Worm (Caenorhabditis elegans) whole organism, L4/young adult: ENCODE results near the gene srw-127.

Source experiments
- W03F9.2 ChIP-seq: fragments of 150-350 bp; optimal IDR thresholded peaks from 2 replicates; lab custom pipeline; 2014; ENCODE audit warnings: missing biosample characterization, missing genetic modification characterization
- dao-5 ChIP-seq: sonication (generic microtip); optimal IDR thresholded peaks from 2 replicates; lab custom pipeline; 2016; ENCODE audit warnings: missing genotype, missing genetic modification characterization, moderate library complexity, missing compliant biosample characterization
- him-1 ChIP-seq: sonication (generic microtip); optimal IDR thresholded peaks from 2 replicates; lab custom pipeline; 2016; ENCODE audit warnings: missing genotype, missing genetic modification reagents, missing genetic modification characterization, missing compliant biosample characterization

The srw-127 gene

DNA sequence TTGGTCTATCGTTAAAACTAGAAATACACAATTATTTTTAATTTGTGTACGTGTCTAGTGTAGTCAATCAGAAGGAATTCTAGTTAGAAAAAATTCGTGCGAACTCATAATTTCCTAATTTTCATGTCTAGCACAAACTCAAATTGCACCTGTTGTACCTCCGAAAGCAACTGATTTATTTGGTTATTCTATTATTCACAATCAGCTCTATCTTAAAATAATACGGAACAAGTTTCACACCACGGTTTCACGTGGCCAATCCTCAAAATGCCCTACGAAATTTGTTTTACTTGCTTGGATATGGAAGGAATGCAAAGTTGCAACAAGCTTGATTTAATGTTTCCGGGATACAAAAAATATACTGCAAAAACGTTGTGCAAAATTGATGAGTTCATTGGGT is at the start of gene srw-127:
srw-127 (plus strand) TSS at position 301 of the 400 bp plus-strand sequence.
- TF ChIP-seq him-1 (tag; lab: Kevin White, UChicago) = no peak
- TF ChIP-seq dao-5 (tag; lab: Kevin White, UChicago) = no peak
- TF ChIP-seq W03F9.2 = no peak

DNA sequence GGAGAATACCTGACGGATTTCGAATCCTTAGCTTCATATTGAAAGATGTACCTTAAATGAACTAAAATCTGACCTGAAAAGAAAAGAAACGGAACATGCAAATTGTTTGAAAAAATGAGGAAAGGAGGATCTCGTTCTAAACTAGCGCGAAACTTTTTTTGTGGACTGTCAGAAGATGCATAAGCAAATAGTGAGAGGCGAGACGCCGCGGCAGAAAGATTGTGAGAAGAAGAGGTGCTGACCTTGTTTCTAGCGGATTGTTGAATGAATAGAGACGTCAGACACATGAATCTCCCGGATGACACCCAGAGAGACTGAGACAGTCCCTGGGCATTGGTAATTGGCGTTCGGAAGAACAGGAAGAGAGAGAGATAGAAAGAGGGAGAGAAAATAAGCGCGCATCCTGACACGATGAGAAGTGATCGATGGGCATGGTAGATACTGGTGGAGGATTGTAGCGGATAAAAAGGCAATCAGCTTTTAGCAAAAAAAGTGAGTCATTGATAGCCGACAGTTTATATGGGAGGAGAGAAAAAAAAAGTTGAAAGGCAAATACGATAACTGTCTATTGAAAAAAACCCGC is 42.7 kb upstream of the srw-127 start, which contains the start of gene ptr-15:
ptr-15 (minus strand) TSS at position 51 of the 583 bp plus-strand sequence.
- TF ChIP-seq him-1 (tag; lab: Kevin White, UChicago) = no peak
- TF ChIP-seq dao-5 (tag; lab: Kevin White, UChicago) = no peak
- TF ChIP-seq W03F9.2 = no peak

ce11 chrV:6971567-6971966 is 41.1 kb upstream of the srw-127 start, which contains the start of gene srx-59:
Gene srx-59, plus strand, starts transcription at chrV:6971867.
- TF ChIP-seq dao-5 (tag; lab: Kevin White, UChicago) = no peak
- no peak for TF ChIP-seq W03F9.2
- TF ChIP-seq him-1 (tag; lab: Kevin White, UChicago) = no peak

DNA sequence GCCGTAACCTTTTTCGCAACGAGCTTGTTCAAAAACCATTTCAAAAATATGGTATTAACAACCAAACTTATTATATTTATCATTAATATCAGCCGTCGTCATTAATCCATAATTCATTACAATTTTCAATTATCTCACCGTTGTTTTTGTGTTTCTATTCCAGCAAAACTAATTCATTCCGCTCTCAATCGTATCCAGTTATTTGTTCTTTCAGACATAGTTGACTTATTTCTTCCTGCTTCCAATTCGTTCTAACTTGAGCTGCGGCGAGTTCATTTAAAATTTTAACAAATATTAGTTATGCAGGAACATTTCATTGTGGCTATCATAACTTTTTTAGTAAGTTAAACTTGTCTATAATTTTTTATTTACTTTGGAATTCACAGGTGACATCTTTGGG is 36.7 kb upstream of the srw-127 start, which contains the start of gene srx-16:
srx-16 (plus strand) TSS at position 301 of the 400 bp plus-strand sequence.
- TF ChIP-seq dao-5 (tag; lab: Kevin White, UChicago) (no peak), W03F9.2 (no peak)

- no peak for TF ChIP-seq him-1 (tag; lab: Kevin White, UChicago)
- no peak for TF ChIP-seq dao-5 (tag; lab: Kevin White, UChicago)
- no peak for TF ChIP-seq W03F9.2
These were observed 33.7 kb upstream of the srw-127 start, which contains the start of gene sre-12 for ce11 chrV:6979019-6979418. Gene sre-12, minus strand, starts transcription at chrV:6979119.

ce11 chrV:6982813-6983212 is 29.9 kb upstream of the srw-127 start, which contains the start of gene nhr-161:
Gene nhr-161, minus strand, starts transcription at chrV:6982913.
- TF ChIP-seq him-1 (tag; lab: Kevin White, UChicago) (no peak), W03F9.2 (no peak), dao-5 (tag; lab: Kevin White, UChicago) (no peak)

DNA sequence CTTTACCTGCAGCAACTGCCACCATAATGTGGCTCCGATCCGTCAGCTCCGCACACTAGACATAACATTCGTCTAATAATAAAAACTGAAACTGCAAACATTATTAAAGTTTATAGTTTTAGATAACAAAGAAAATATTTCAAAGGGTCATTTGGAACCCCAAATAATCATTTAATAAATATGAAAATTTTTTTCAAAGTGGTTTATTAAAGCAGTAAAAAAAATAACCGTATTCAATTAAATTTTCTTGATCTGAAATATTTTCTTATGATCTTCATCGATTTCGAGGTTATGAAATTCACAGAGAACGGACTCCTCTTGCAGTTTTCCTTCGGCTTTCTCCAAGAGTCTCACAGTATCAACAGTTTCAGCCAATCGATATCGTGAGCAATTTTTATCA is 26.8 kb upstream of the srw-127 start, which contains the start of gene nhr-163:
nhr-163 (minus strand) TSS at position 101 of the 400 bp plus-strand sequence.
- TF ChIP-seq W03F9.2 (no peak), him-1 (tag; lab: Kevin White, UChicago) (no peak), dao-5 (tag; lab: Kevin White, UChicago) (no peak)

DNA sequence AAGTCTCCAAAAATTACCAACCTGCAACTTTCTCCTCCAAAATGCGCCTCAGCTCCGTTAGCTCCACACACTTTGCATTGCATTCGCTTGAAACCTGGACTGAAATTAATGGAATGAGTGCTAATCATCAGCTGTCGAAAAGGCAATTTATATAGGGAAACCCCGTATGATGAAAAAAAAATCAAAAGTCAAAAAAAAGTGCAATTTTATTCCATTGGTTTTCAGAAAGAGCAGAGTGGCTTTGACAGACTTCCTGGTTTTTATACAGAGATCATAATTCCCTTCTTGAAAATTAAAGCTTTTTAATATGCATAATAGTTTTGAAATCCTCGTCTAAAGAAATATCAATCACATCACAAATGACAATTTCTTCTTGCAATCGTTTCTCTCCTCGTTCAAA is 25.0 kb upstream of the srw-127 start, which contains the start of gene nhr-139:
nhr-139 (minus strand) TSS at position 101 of the 400 bp plus-strand sequence.
- TF ChIP-seq him-1 (tag; lab: Kevin White, UChicago) (no peak), dao-5 (tag; lab: Kevin White, UChicago) (no peak), W03F9.2 (no peak)

ce11 chrV:6989626-6990138 is 23.0 kb upstream of the srw-127 start, which contains the start of gene nhr-140:
Gene nhr-140, minus strand, starts transcription at chrV:6989676.
- TF ChIP-seq dao-5 (tag; lab: Kevin White, UChicago) (no peak), W03F9.2 (no peak), him-1 (tag; lab: Kevin White, UChicago) (no peak)

DNA sequence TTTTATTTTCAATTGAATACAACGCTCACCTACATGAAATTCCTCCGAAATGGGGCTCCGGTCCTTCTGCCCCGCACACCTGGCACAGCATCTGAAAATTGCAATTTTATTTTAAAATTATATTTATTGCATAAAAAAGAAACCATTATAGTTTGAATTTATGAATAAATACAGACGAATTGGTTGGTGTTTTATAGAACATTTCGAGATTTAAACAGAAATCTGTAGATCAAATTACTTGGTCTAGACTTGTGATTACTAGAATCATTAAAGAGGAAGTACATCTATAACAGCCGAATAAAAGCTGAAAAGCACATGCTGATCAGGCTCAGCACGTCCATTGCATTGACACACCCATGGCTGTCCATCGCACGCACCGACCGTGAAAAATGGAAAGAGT is 20.9 kb upstream of the srw-127 start, which contains the start of gene nhr-162:
nhr-162 (minus strand) TSS at position 101 of the 400 bp plus-strand sequence.
- TF ChIP-seq dao-5 (tag; lab: Kevin White, UChicago) (no peak), W03F9.2 (no peak), him-1 (tag; lab: Kevin White, UChicago) (no peak)

- no peak for TF ChIP-seq dao-5 (tag; lab: Kevin White, UChicago)
- no peak for TF ChIP-seq W03F9.2
- TF ChIP-seq him-1 (tag; lab: Kevin White, UChicago) = no peak
These were observed 18.7 kb upstream of the srw-127 start for ce11 chrV:6993999-6994398.

DNA sequence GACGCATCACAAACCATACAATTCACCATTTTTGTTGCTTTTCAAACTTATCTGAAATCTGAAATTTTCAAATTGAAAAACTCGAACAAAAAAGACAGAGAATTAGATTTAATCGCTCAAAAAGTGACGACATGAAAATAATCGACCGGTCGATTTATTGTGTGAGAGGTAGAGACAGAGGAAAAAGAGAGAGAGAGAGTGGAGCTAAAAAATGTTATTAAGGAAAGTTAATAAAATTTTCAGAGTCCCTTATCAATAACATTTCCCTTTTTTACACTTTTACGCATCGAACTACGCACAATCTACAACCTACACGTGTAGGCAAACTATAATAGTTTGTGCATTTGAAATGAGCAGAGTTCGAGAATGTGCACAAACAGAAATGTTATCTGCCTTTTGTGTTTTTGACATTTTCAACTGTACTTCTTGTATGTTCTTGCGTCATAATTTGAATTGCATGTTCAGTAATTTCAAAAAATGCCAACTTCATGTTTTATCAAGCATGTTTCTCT is 15.6 kb upstream of the srw-127 start, which contains the start of gene nhr-107:
nhr-107 (minus strand) TSS at position 51 of the 512 bp plus-strand sequence.
- TF ChIP-seq him-1 (tag; lab: Kevin White, UChicago) (no peak), W03F9.2 (no peak), dao-5 (tag; lab: Kevin White, UChicago) (no peak)

- TF ChIP-seq W03F9.2 = no peak
- no peak for TF ChIP-seq dao-5 (tag; lab: Kevin White, UChicago)
- TF ChIP-seq him-1 (tag; lab: Kevin White, UChicago) = no peak
These were observed 14.3 kb upstream of the srw-127 start, which contains the start of gene nhr-42 for ce11 chrV:6998303-6998884. Gene nhr-42, plus strand, starts transcription at chrV:6998819.
